Fruit fly (Drosophila melanogaster) whole organism, pupa: ENCODE data around the gene Bre1.

ENCODE experiments used
- CG10348 ChIP-seq: fragments of 200-800 bp; sonication (Bioruptor generic); IDR thresholded peaks from 2 replicates; pipeline ENCODE4 v1.3.6; 2022; ENCODE audit warnings: missing biosample characterization, missing genetic modification characterization
- CG12605 ChIP-seq: fragments of 200-800 bp; sonication (Bioruptor generic); IDR thresholded peaks from 2 replicates; pipeline ENCODE4 v1.3.6; 2022; ENCODE audit warnings: missing biosample characterization, missing genetic modification characterization
- CG13204 ChIP-seq: fragments of 200-800 bp; sonication (Bioruptor generic); optimal IDR thresholded peaks from 2 replicates; lab custom pipeline; 2018; ENCODE audit warnings: missing biosample characterization, mild to moderate bottlenecking, missing genetic modification characterization, moderate library complexity
- CG14655 ChIP-seq: fragments of 200-800 bp; sonication (Bioruptor generic); optimal IDR thresholded peaks from 3 replicates; lab custom pipeline; 2017; ENCODE audit warnings: mild to moderate bottlenecking, missing biosample characterization, missing genetic modification reagents, missing genetic modification characterization
- CG15710 ChIP-seq: fragments of 200-800 bp; sonication (Bioruptor generic); optimal IDR thresholded peaks from 2 replicates; lab custom pipeline; 2018; ENCODE audit warnings: missing biosample characterization, mild to moderate bottlenecking, missing genetic modification characterization, moderate library complexity
- CG17806 ChIP-seq: fragments of 200-800 bp; sonication (Bioruptor generic); optimal IDR thresholded peaks from 2 replicates; lab custom pipeline; 2018; ENCODE audit warnings: missing biosample characterization, mild to moderate bottlenecking, missing genetic modification characterization, moderate library complexity
- CG32121 ChIP-seq: fragments of 200-800 bp; sonication (Bioruptor generic); IDR thresholded peaks from 2 replicates; pipeline ENCODE4 v1.3.6; 2022; ENCODE audit warnings: missing biosample characterization, missing genetic modification characterization
- CG34367 ChIP-seq: fragments of 200-800 bp; sonication (Bioruptor generic); optimal IDR thresholded peaks from 2 replicates; lab custom pipeline; 2018; ENCODE audit warnings: missing biosample characterization, mild to moderate bottlenecking, missing genetic modification characterization
- CG4496 ChIP-seq: fragments of 200-800 bp; sonication (Bioruptor generic); IDR thresholded peaks from 3 replicates; pipeline ENCODE4 v1.3.6; 2022; ENCODE audit warnings: missing biosample characterization, missing genetic modification characterization
- CG8159 ChIP-seq: fragments of 200-800 bp; sonication (Bioruptor generic); optimal IDR thresholded peaks from 3 replicates; lab custom pipeline; 2018; ENCODE audit warnings: missing biosample characterization, mild to moderate bottlenecking, missing genetic modification characterization, moderate library complexity
- CG8301 ChIP-seq: fragments of 200-800 bp; sonication (Bioruptor generic); optimal IDR thresholded peaks from 2 replicates; lab custom pipeline; 2018; ENCODE audit warnings: missing biosample characterization, mild to moderate bottlenecking, missing genetic modification characterization
- CG9948 ChIP-seq: fragments of 200-800 bp; sonication (Bioruptor generic); optimal IDR thresholded peaks from 2 replicates; lab custom pipeline; 2018; ENCODE audit warnings: missing biosample characterization, mild to moderate bottlenecking, missing genetic modification characterization, moderate library complexity
- D1 ChIP-seq: fragments of 200-800 bp; sonication (Bioruptor generic); optimal IDR thresholded peaks from 2 replicates; lab custom pipeline; 2018; ENCODE audit warnings: missing biosample characterization, mild to moderate bottlenecking, missing genetic modification characterization, moderate library complexity
- EcR ChIP-seq: fragments of 200-800 bp; sonication (Bioruptor generic); optimal IDR thresholded peaks from 3 replicates; lab custom pipeline; 2019; ENCODE audit warnings: missing biosample characterization, missing genetic modification characterization, mild to moderate bottlenecking, moderate library complexity, missing genetic modification reagents
- Ets98B ChIP-seq: fragments of 200-800 bp; sonication (Bioruptor generic); IDR thresholded peaks from 2 replicates; pipeline ENCODE4 v1.3.6; 2022; ENCODE audit warnings: missing biosample characterization, missing genetic modification characterization
- Pif1A ChIP-seq: fragments of 200-800 bp; sonication (Bioruptor generic); optimal IDR thresholded peaks from 3 replicates; lab custom pipeline; 2016; ENCODE audit warnings: missing biosample characterization, missing genetic modification characterization
- Pif1B ChIP-seq: fragments of 200-800 bp; sonication (Bioruptor generic); optimal IDR thresholded peaks from 3 replicates; lab custom pipeline; 2016; ENCODE audit warnings: missing biosample characterization, missing genetic modification characterization
- Snoo ChIP-seq: fragments of 200-800 bp; sonication (Bioruptor generic); optimal IDR thresholded peaks from 3 replicates; lab custom pipeline; 2017; ENCODE audit warnings: missing biosample characterization, mild to moderate bottlenecking, missing genetic modification characterization, inconsistent platforms
- fd96Ca ChIP-seq: fragments of 200-800 bp; sonication (Bioruptor generic); IDR thresholded peaks from 3 replicates; pipeline ENCODE4 v1.3.6; 2022; ENCODE audit warnings: missing biosample characterization, missing genetic modification characterization
- gl ChIP-seq: fragments of 200-800 bp; sonication (Bioruptor generic); optimal IDR thresholded peaks from 2 replicates; lab custom pipeline; 2018; ENCODE audit warnings: missing biosample characterization, mild to moderate bottlenecking, missing genetic modification characterization
- rn ChIP-seq: fragments of 200-800 bp; sonication (Bioruptor generic); IDR thresholded peaks from 2 replicates; pipeline ENCODE4 v1.3.6; 2022; ENCODE audit warnings: missing biosample characterization, missing genetic modification characterization

Gene Bre1

DNA sequence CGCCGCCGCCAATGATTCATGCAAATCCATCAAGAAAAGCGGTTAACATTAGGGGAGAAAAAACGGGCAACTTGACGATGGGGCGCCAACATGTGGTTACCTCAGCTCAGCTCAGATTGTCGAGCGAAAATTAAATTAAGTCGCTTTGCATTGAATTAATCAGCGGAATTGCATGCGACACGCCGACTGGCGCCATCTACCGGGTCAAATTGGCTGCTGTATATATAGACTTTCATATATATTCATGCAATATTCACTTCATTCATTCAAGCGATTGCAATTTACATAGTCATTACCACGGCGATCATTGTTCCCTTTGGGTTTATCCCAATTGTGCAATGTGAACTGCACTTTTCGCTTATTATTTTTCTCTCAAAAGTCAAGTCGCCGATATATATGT, 26.8 kb upstream of the Bre1 start:
- TF ChIP-seq D1 (tag; lab: Kevin White, UChicago), result no peak
- no peak for TF ChIP-seq fd96Ca (GFP tag; lab: Robert Waterston, UW)
- no peak for TF ChIP-seq CG8159 (tag; lab: Kevin White, UChicago)
- TF ChIP-seq, all 21 proteins: peak for 0

DNA sequence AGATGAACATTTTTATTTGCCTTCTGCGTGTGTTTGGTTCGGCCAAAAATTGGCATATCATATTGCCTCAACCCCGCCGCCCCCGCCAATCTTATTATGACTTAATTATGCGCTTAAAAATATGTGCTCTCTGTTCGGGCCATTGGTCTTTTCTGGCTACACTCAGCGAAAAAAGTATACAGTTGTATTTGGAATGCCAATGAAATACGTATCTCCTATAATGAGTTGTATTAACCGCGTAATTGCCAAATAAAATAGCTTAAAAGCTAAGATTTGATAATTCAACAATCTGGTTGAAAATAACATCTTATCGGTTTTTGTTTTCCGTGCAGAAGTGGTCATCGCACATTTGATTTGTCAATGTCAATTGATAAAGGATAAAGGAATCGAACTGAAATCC, 26.0 kb upstream of the Bre1 start:
- no peak for TF ChIP-seq CG4496 (GFP tag; lab: Robert Waterston, UW)
- TF ChIP-seq CG14655, result no peak
- TF ChIP-seq rn (GFP tag; lab: Robert Waterston, UW), result no peak
- TF ChIP-seq gl (tag; lab: Kevin White, UChicago), result no peak
- TF ChIP-seq CG34367, result no peak
- no peak for TF ChIP-seq fd96Ca (GFP tag; lab: Robert Waterston, UW)
- no peak for TF ChIP-seq CG32121 (GFP tag; lab: Robert Waterston, UW)
- no peak for TF ChIP-seq Pif1A (GFP tag; lab: Kevin White, UChicago)

DNA sequence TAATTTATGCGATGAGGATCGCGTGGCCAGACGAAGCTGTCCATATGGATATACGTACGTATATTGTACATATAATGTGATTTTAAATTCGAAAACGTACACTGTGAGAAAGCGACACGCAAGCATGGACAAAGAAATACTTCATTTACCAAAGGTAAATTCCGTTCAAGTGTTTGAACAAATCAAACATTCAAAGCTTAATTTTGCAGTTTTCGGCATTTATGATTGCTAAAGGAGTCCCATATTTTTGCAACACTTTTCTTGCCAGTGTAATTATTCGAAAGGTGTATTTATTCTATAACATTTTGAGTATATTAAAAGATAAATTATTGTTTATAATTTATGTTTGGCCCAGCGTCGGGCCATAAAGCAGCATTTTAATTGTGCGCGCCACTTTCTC, 25.3 kb upstream of the Bre1 start:
- TF ChIP-seq CG15710 (tag; lab: Kevin White, UChicago) (no peak), CG8301 (no peak), fd96Ca (GFP tag; lab: Robert Waterston, UW) (0 out of 3 replicates have a peak, but pooled peaks have one; percentile 28), Pif1B (GFP tag; lab: Kevin White, UChicago) (no peak), CG12605 (no peak), CG14655 (no peak), Ets98B (GFP tag; lab: Robert Waterston, UW) (no peak), rn (GFP tag; lab: Robert Waterston, UW) (no peak), CG10348 (GFP tag; lab: Robert Waterston, UW) (no peak), CG32121 (GFP tag; lab: Robert Waterston, UW) (no peak), CG17806 (tag; lab: Kevin White, UChicago) (no peak), Pif1A (GFP tag; lab: Kevin White, UChicago) (no peak), gl (tag; lab: Kevin White, UChicago) (no peak), Snoo (tag; lab: Kevin White, UChicago) (peak; percentile 13), EcR (no peak), CG4496 (GFP tag; lab: Robert Waterston, UW) (no peak), D1 (tag; lab: Kevin White, UChicago) (no peak)

DNA sequence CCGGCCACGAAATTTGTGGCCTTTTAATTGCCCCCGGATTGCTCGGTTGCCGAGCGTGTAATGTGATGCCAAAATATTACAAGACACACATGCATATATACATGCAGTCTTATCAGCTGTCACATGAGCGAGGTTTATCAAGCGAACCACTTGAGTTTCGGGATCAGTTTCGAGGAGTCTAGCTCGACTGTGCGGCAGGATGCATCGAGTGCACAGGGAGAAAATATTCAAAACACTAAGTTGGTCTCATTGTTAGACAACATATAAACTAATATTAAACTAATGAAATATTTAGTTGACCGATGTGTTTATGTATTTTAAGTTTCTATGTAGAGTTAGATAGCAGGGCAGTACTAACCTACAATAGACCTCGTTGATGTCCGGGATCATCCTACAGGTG, 23.2 kb upstream of the Bre1 start:
- TF ChIP-seq Ets98B (GFP tag; lab: Robert Waterston, UW), result no peak
- no peak for TF ChIP-seq Snoo (tag; lab: Kevin White, UChicago)
- TF ChIP-seq CG15710 (tag; lab: Kevin White, UChicago), result no peak
- no peak for TF ChIP-seq CG10348 (GFP tag; lab: Robert Waterston, UW)

DNA sequence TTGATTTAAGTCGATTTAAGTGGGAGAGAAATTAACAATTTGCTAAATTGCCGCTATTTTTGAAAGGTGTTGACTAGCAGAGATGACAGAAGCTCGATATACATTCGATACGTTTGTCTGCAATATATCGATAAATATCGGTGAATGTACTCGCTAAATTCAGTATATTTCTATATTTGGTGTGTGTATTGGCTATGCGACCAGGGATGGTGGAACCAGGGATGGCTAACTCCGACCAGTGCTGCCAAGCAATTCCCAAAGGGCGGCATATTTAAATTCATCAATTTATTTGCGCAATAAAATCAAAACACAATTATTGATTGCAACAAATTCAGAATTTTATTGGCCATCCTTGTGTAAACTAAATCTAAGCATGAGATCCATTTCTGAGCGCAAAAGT, 19.0 kb upstream of the Bre1 start, which contains the start of gene mad2:
TSS of gene mad2 (minus strand) at position 78 of the 400 bp plus-strand sequence.
- TF ChIP-seq Pif1B (GFP tag; lab: Kevin White, UChicago) (no peak), D1 (tag; lab: Kevin White, UChicago) (peak; percentile 18)
- TF ChIP-seq, all 21 proteins: peak for 1

DNA sequence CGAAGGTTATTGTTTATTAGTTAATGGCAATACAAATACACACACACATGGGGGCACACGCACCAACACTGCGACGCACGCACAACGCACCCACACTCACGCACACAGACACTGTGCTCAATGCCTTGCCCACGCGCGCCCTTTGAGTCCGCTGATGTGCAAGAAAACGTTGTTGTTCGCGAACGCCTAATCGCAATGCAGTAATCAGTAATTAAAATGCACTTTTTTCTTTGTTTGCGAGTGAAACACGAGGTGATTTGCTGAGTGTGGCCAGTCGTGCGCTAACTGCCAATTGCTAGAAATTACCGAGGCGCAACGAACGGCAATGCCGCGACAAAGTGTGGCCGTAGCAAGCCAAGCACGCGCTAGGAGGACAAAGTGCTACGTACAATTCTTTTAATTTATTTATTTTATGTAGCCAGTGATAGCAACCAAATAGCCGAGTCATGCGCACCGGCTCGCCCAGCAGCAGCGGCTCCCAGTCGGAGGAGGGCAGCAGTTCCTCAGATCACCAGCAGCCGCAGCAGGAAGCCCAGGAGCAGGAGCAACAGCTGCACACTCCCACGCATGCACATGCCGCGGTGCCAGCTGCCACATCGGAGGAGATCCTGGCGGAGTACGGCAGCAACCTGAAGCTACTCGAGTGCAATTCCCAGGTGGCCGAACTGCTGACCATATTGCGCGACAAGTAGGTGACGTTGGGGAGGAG, 16.8 kb upstream of the Bre1 start, which contains the start of the genes S6k and kri:
TSS of gene S6k (minus strand) at position 299 of the 709 bp plus-strand sequence.
TSS of gene kri (plus strand) at position 341 of the 709 bp plus-strand sequence.
- TF ChIP-seq CG34367 (no peak), CG10348 (GFP tag; lab: Robert Waterston, UW) (no peak), Ets98B (GFP tag; lab: Robert Waterston, UW) (peak; percentile 14; the same call in 1 of the 2 replicates), fd96Ca (GFP tag; lab: Robert Waterston, UW) (no peak; the same call in 2 of the 3 replicates), CG32121 (GFP tag; lab: Robert Waterston, UW) (no peak), CG12605 (no peak), CG15710 (tag; lab: Kevin White, UChicago) (peak; percentile 1), CG8159 (tag; lab: Kevin White, UChicago) (peak; percentile 14), gl (tag; lab: Kevin White, UChicago) (peak; percentile 40), CG4496 (GFP tag; lab: Robert Waterston, UW) (peak; percentile 43; the same call in 1 of the 3 replicates), EcR (peak; percentile 56), CG13204 (no peak), CG14655 (no peak), Snoo (tag; lab: Kevin White, UChicago) (no peak), D1 (tag; lab: Kevin White, UChicago) (no peak), CG9948 (tag; lab: Kevin White, UChicago) (no peak), CG17806 (tag; lab: Kevin White, UChicago) (no peak), CG8301 (no peak), rn (GFP tag; lab: Robert Waterston, UW) (no peak), Pif1B (GFP tag; lab: Kevin White, UChicago) (no peak), Pif1A (GFP tag; lab: Kevin White, UChicago) (no peak)
